Fruit fly (Drosophila melanogaster): ENCODE results near the gene CG3999.

CG3999 gene

dm6 chr3R:10282077-10282476 is 30.8 kb downstream of the CG3999 start:
- no peak for TF ChIP-seq pan (optimal IDR thresholded peaks at IDR 0.05)
- no peak for TF ChIP-seq psq (optimal IDR thresholded peaks at IDR 0.05)
- no peak for TF ChIP-seq usp (GFP tag; optimal IDR thresholded peaks at IDR 0.05)
- TF ChIP-seq Dll (optimal IDR thresholded peaks at IDR 0.05): no peak

dm6 chr3R:10283114-10283513 is 31.8 kb downstream of the CG3999 start:
- TF ChIP-seq CG8478 (optimal IDR thresholded peaks at IDR 0.05): no peak
- no peak for TF ChIP-seq pan (optimal IDR thresholded peaks at IDR 0.05)
- no peak for TF ChIP-seq EcR (GFP tag; optimal IDR thresholded peaks at IDR 0.05)
- TF ChIP-seq usp (GFP tag; optimal IDR thresholded peaks at IDR 0.05): no peak
- no peak for TF ChIP-seq psq (optimal IDR thresholded peaks at IDR 0.05)
- no peak for TF ChIP-seq Dll (optimal IDR thresholded peaks at IDR 0.05)

- no peak for TF ChIP-seq CG8478 (optimal IDR thresholded peaks at IDR 0.05)
- TF ChIP-seq psq (optimal IDR thresholded peaks at IDR 0.05): no peak
- TF ChIP-seq pan (optimal IDR thresholded peaks at IDR 0.05): no peak
- TF ChIP-seq EcR (GFP tag; optimal IDR thresholded peaks at IDR 0.05): no peak
- no peak for TF ChIP-seq Dll (optimal IDR thresholded peaks at IDR 0.05)
- TF ChIP-seq usp (GFP tag; optimal IDR thresholded peaks at IDR 0.05): no peak
These were observed 32.9 kb downstream of the CG3999 start for dm6 chr3R:10284169-10284568.
